Fruit fly (Drosophila melanogaster): Measurements from ENCODE around the gene CG34355.

Gene CG34355

DNA sequence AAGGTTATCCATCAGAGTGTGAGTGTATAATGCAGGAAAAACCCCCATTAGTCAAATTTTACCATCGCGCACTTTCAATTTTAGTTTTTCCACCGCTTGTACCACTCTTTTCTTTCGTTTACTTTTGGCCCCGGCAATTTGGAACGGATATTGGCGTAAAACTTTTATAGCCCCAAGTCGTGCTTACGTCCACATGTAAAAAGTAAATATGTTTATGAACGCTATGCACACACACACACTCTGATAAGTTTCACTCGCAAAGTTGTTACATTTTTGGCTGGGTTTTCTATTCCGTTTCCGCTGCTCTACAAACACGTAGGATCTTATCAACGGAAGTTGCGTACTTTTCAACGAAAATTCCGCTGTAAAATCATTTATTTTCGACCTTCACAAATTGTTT is 73.0 kb downstream of the CG34355 start (continued):
- TF ChIP-seq CG2116 (GFP tag; optimal IDR thresholded peaks at IDR 0.05) = peak; percentile 1
- TF ChIP-seq dati (GFP tag; IDR thresholded peaks at IDR 0.05) = no peak
- TF ChIP-seq CG10462 (GFP tag; optimal IDR thresholded peaks at IDR 0.05) = no peak
- TF ChIP-seq CG14860 (GFP tag; IDR thresholded peaks at IDR 0.05; ENCODE audit: partially characterized antibody) = no peak
- no peak for TF ChIP-seq Dip3 (GFP tag; optimal IDR thresholded peaks at IDR 0.05)
- no peak for TF ChIP-seq CG17385 (GFP tag; optimal IDR thresholded peaks at IDR 0.05)
- no peak for TF ChIP-seq kni (GFP tag; optimal IDR thresholded peaks at IDR 0.05)
- TF ChIP-seq sima (GFP tag; optimal IDR thresholded peaks at IDR 0.05) = no peak
- no peak for TF ChIP-seq nau (GFP tag; optimal IDR thresholded peaks at IDR 0.05)
- TF ChIP-seq CG3838 (GFP tag; optimal IDR thresholded peaks at IDR 0.05) = no peak
- no peak for TF ChIP-seq MBD-R2 (GFP tag; IDR thresholded peaks at IDR 0.05)
- TF ChIP-seq Hand (GFP tag; optimal IDR thresholded peaks at IDR 0.05) = no peak
- TF ChIP-seq HHEX (GFP tag; optimal IDR thresholded peaks at IDR 0.05) = no peak
- no peak for TF ChIP-seq seq (GFP tag; IDR thresholded peaks at IDR 0.05)
- no peak for TF ChIP-seq CG9727 (GFP tag; optimal IDR thresholded peaks at IDR 0.05)
- no peak for TF ChIP-seq CG5180 (GFP tag; optimal IDR thresholded peaks at IDR 0.05)
- TF ChIP-seq Hr51 (GFP tag; optimal IDR thresholded peaks at IDR 0.05) = peak in 1 of 2 experiments; percentile 2
- TF ChIP-seq Eip74EF (GFP tag; optimal IDR thresholded peaks at IDR 0.05) = no peak
- TF ChIP-seq CG10543 (GFP tag; optimal IDR thresholded peaks at IDR 0.05) = no peak
- TF ChIP-seq onecut (GFP tag; IDR thresholded peaks at IDR 0.05) = no peak
- TF ChIP-seq CG12104 (GFP tag; optimal IDR thresholded peaks at IDR 0.05) = no peak
- TF ChIP-seq ab (GFP tag; optimal IDR thresholded peaks at IDR 0.05) = no peak
- 0 out of 2 replicates have a peak, but pooled peaks have one; percentile 8 for TF ChIP-seq HLH3B (GFP tag; IDR thresholded peaks at IDR 0.05)
- no peak for TF ChIP-seq pfk (GFP tag; optimal IDR thresholded peaks at IDR 0.05)
- TF ChIP-seq vfl (GFP tag; optimal IDR thresholded peaks at IDR 0.05) = no peak
- no peak for TF ChIP-seq aop (GFP tag; IDR thresholded peaks at IDR 0.05)
- TF ChIP-seq mirr (GFP tag; optimal IDR thresholded peaks at IDR 0.05) = peak; percentile 13
- TF ChIP-seq CG18011 (GFP tag; optimal IDR thresholded peaks at IDR 0.05) = no peak
- TF ChIP-seq CG8388 (GFP tag; optimal IDR thresholded peaks at IDR 0.05) = no peak
- no peak for TF ChIP-seq z (GFP tag; IDR thresholded peaks at IDR 0.05)
- no peak for TF ChIP-seq CG30020 (tag; optimal IDR thresholded peaks at IDR 0.05)
- no peak for TF ChIP-seq nerfin-1 (tag; optimal IDR thresholded peaks at IDR 0.05)
- TF ChIP-seq nom (GFP tag; optimal IDR thresholded peaks at IDR 0.05) = no peak
- TF ChIP-seq CG11696 (GFP tag; IDR thresholded peaks at IDR 0.05) = peak; percentile 26; the same call in 1 of the 2 replicates
- no peak for TF ChIP-seq CG4730 (GFP tag; IDR thresholded peaks at IDR 0.05)
- TF ChIP-seq Atf6 (GFP tag; IDR thresholded peaks at IDR 0.05) = 0 out of 2 replicates have a peak, but pooled peaks have one; percentile 29
- no peak for TF ChIP-seq CG10565 (GFP tag; optimal IDR thresholded peaks at IDR 0.05)
- TF ChIP-seq Sry-δ (GFP tag; optimal IDR thresholded peaks at IDR 0.05) = no peak
- no peak for TF ChIP-seq CG6254 (GFP tag; optimal IDR thresholded peaks at IDR 0.05)
- no peak for TF ChIP-seq Lim3 (GFP tag; IDR thresholded peaks at IDR 0.05)
- peak; percentile 23 for TF ChIP-seq odd (GFP tag; optimal IDR thresholded peaks at IDR 0.05)
- no peak for TF ChIP-seq ato (GFP tag; IDR thresholded peaks at IDR 0.05; ENCODE audit: partially characterized antibody)
- no peak for TF ChIP-seq tll (GFP tag; optimal IDR thresholded peaks at IDR 0.05)
- TF ChIP-seq en (GFP tag; optimal IDR thresholded peaks at IDR 0.05) = no peak
- TF ChIP-seq cg (GFP tag; optimal IDR thresholded peaks at IDR 0.05) = no peak
- no peak for TF ChIP-seq CG16779 (GFP tag; IDR thresholded peaks at IDR 0.05)
- no peak for TF ChIP-seq danr (GFP tag; IDR thresholded peaks at IDR 0.05)

Measured in whole organism, embryonic.